Fruit fly (Drosophila melanogaster) S2 (cell line): ENCODE data around the gene ppk11.

Source experiments
- CG8478 ChIP-seq: fragments of >200 bp; optimal IDR thresholded peaks from 2 replicates; lab custom pipeline; 2018
- CTCF ChIP-seq, 2 experiments: fragments of >200 bp; optimal IDR thresholded peaks; 2 replicates each; lab custom pipeline; 2018

dm6 chr2L:9737803-9738202 is 37.0 kb downstream of the ppk11 start:
- no peak for TF ChIP-seq CTCF (optimal IDR thresholded peaks at IDR 0.05; lab: Kevin White, UChicago)
- TF ChIP-seq CG8478 (lab: Kevin White, UChicago) = no peak
